Fruit fly (Drosophila melanogaster): ENCODE results near the gene Nup205.

Nup205 gene

DNA sequence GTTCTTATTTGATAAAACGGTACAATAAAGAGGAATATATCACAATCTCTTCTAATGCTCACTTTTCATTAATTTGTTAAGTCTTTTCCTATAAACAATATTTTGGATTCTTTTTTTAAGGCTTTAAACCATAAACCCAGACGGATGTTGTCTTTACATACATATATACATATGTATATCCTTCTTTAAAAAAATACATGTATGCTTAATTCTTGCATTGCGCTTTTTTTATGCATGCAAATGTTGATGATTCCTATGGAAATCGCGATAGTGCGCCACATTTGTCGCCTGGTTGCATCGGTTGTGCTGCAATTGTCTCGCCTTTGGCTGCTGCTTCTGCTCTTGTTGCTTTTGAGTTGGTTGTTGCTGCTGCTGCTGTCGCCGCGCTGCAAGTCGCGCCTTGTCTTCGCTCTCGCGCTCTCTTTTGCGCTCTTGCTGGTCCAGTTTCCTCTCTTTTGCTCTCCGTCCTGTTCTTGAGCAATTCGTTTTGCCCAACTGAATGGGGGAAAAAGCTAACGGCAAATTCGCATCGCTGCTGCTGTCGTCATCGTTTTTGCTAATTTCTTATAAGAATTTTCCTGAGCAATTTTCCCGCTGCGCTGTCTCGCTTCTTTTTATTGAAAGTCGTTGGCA, 24.9 kb downstream of the Nup205 start (continued):
- TF ChIP-seq lz (GFP tag; optimal IDR thresholded peaks at IDR 0.05) (peak; percentile 81), achi (GFP tag; optimal IDR thresholded peaks at IDR 0.05) (peak; percentile 86), CG6854 (GFP tag; optimal IDR thresholded peaks at IDR 0.05) (peak; percentile 60), Hr38 (GFP tag; optimal IDR thresholded peaks at IDR 0.05) (no peak), Sox15 (GFP tag; optimal IDR thresholded peaks at IDR 0.05) (peak; percentile 77), dac (GFP tag; optimal IDR thresholded peaks at IDR 0.05) (peak; percentile 58), CG1621 (tag; optimal IDR thresholded peaks at IDR 0.05) (peak; percentile 70), Eip93F (GFP tag; optimal IDR thresholded peaks at IDR 0.05) (peak; percentile 20), esn (GFP tag; optimal IDR thresholded peaks at IDR 0.05) (peak; percentile 86)

DNA sequence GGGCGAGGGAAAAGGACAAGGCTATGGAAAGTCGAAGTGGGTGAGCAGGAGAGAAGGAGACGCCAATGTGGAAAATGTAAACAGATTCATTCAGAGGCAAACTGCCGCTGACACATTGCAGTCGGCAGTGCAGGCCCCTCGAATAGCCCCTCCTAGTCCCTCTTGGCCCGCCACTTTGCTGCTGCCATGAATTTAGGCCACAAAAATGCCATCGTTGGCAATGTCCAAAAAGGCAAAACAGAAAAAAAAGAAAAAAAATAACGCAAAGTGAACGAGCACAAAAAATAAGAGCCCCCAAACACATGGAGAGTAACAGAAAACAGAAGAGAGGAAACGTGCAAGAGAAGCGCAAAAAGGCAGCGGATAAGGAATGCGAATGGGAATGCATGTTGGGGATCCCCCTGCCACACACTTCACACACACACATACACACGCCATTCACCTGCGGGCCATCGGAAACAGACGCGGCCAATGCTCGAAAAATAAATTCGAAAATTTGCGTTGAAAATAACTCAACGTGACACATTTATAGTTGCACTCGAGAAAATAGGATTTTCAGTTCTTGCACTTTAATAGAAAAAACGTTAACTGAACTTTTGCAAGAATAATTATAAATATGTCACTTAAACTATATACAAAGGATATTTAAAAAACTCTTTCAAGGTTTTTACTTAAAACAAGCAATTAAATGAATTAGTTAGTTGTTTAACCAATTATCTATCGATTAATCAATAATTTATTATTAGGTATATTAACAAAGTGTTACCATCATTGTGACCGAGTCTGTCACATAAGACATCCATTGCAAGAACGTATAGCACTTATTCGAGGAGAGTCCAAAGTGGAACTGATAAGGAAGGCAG, 26.6 kb downstream of the Nup205 start:
- TF ChIP-seq CG34406 (GFP tag; optimal IDR thresholded peaks at IDR 0.05) (peak; percentile 61), CG11902 (GFP tag; optimal IDR thresholded peaks at IDR 0.05) (no peak), Blimp-1 (GFP tag; optimal IDR thresholded peaks at IDR 0.05) (no peak), Sox102F (GFP tag; optimal IDR thresholded peaks at IDR 0.05) (peak; percentile 41), CG11294 (GFP tag; IDR thresholded peaks at IDR 0.05) (no peak), Hr38 (GFP tag; optimal IDR thresholded peaks at IDR 0.05) (no peak), eg (GFP tag; IDR thresholded peaks at IDR 0.05) (peak; percentile 66), CG3032 (tag; optimal IDR thresholded peaks at IDR 0.05) (peak; percentile 54), CG15336 (GFP tag; IDR thresholded peaks at IDR 0.05) (peak; percentile 52), CG8632 (GFP tag; optimal IDR thresholded peaks at IDR 0.05) (peak; percentile 60), CG8119 (GFP tag; IDR thresholded peaks at IDR 0.05) (peak; percentile 61), Met (GFP tag; optimal IDR thresholded peaks at IDR 0.05) (peak; percentile 59), OdsH (GFP tag; optimal IDR thresholded peaks at IDR 0.05) (peak; percentile 61), CG6276 (GFP tag; optimal IDR thresholded peaks at IDR 0.05) (peak; percentile 33), CG10631 (GFP tag; optimal IDR thresholded peaks at IDR 0.05) (peak; percentile 50), ss (GFP tag; optimal IDR thresholded peaks at IDR 0.05) (peak; percentile 14 to 29), Smox (GFP tag; optimal IDR thresholded peaks at IDR 0.05) (peak; percentile 52), spab (GFP tag; optimal IDR thresholded peaks at IDR 0.05) (peak; percentile 9), Ets96B (tag; optimal IDR thresholded peaks at IDR 0.05) (peak; percentile 59), CG3919 (GFP tag; optimal IDR thresholded peaks at IDR 0.05) (peak; percentile 37), Sox15 (GFP tag; optimal IDR thresholded peaks at IDR 0.05) (no peak), lz (GFP tag; optimal IDR thresholded peaks at IDR 0.05) (peak; percentile 40), Hr4 (GFP tag; optimal IDR thresholded peaks at IDR 0.05) (peak; percentile 43), CG10669 (GFP tag; optimal IDR thresholded peaks at IDR 0.05) (peak; percentile 53), CG1621 (tag; optimal IDR thresholded peaks at IDR 0.05) (no peak), CG6808 (GFP tag; optimal IDR thresholded peaks at IDR 0.05) (peak; percentile 16), Sox14 (GFP tag; optimal IDR thresholded peaks at IDR 0.05) (peak; percentile 29), CG6854 (GFP tag; optimal IDR thresholded peaks at IDR 0.05) (no peak), svp (GFP tag) (peak; percentile 84), fd59A (GFP tag; optimal IDR thresholded peaks at IDR 0.05) (no peak), vri (GFP tag; optimal IDR thresholded peaks at IDR 0.05) (no peak), Ets21C (GFP tag; optimal IDR thresholded peaks at IDR 0.05) (peak; percentile 3), Hr39 (GFP tag; optimal IDR thresholded peaks at IDR 0.05) (peak; percentile 30), topi (GFP tag; optimal IDR thresholded peaks at IDR 0.05) (peak; percentile 58), CG31627 (GFP tag; optimal IDR thresholded peaks at IDR 0.05) (peak; percentile 12), achi (GFP tag; optimal IDR thresholded peaks at IDR 0.05) (peak; percentile 71), acj6 (GFP tag; optimal IDR thresholded peaks at IDR 0.05) (peak; percentile 69), CG4318 (GFP tag; optimal IDR thresholded peaks at IDR 0.05) (peak; percentile 20), CG11762 (GFP tag; optimal IDR thresholded peaks at IDR 0.05; ENCODE audit: insufficient read depth) (peak; percentile 42), Eip93F (GFP tag; optimal IDR thresholded peaks at IDR 0.05) (no peak), CG7368 (GFP tag; optimal IDR thresholded peaks at IDR 0.05) (peak; percentile 36), CG16779 (tag; optimal IDR thresholded peaks at IDR 0.05) (no peak), fkh (GFP tag; optimal IDR thresholded peaks at IDR 0.05) (no peak), CG8319 (GFP tag; optimal IDR thresholded peaks at IDR 0.05) (no peak)

All from whole organism, prepupa.